Worm (Caenorhabditis elegans): ENCODE results near the gene F28G4.4.

The F28G4.4 gene

ce11 chrV:16285794-16286193 lies at the start of gene F28G4.4:
TSS of gene F28G4.4 (minus strand) at chrV:16285894.
- no peak for TF ChIP-seq ztf-11 (tag; optimal IDR thresholded peaks at IDR 0.05)
- TF ChIP-seq C04F5.9 (tag; optimal IDR thresholded peaks at IDR 0.05), result no peak
- no peak for TF ChIP-seq lsy-2 (tag; optimal IDR thresholded peaks at IDR 0.05)
- no peak for TF ChIP-seq mab-9 (GFP tag; IDR thresholded peaks at IDR 0.05)
- TF ChIP-seq xbp-1 (tag; optimal IDR thresholded peaks at IDR 0.05), result no peak
- TF ChIP-seq elt-2 (tag; optimal IDR thresholded peaks at IDR 0.05), result no peak
- TF ChIP-seq lin-15B (tag; optimal IDR thresholded peaks at IDR 0.05), result no peak
- no peak for TF ChIP-seq hpl-2 (GFP tag; optimal IDR thresholded peaks at IDR 0.05)
- no peak for TF ChIP-seq elt-3 (tag; optimal IDR thresholded peaks at IDR 0.05)
- no peak for TF ChIP-seq Y116A8C.19 (tag; optimal IDR thresholded peaks at IDR 0.05; ENCODE audit: borderline replicate concordance)
- TF ChIP-seq ceh-90 (tag; optimal IDR thresholded peaks at IDR 0.05), result no peak
- TF ChIP-seq irx-1 (tag; optimal IDR thresholded peaks at IDR 0.05), result no peak
- no peak for TF ChIP-seq mep-1 (tag; optimal IDR thresholded peaks at IDR 0.05)
- no peak for TF ChIP-seq hlh-4 (tag; optimal IDR thresholded peaks at IDR 0.05)

- TF ChIP-seq dpl-1 (GFP tag; optimal IDR thresholded peaks at IDR 0.05) (no peak), aha-1 (tag; optimal IDR thresholded peaks at IDR 0.05) (no peak), nhr-71 (tag; optimal IDR thresholded peaks at IDR 0.05) (no peak), mab-9 (GFP tag; IDR thresholded peaks at IDR 0.05) (no peak), skn-1 (tag; optimal IDR thresholded peaks at IDR 0.05) (no peak), nhr-11 (tag; optimal IDR thresholded peaks at IDR 0.05) (no peak), nhr-84 (tag; optimal IDR thresholded peaks at IDR 0.05) (no peak), swsn-7 (tag; optimal IDR thresholded peaks at IDR 0.05) (no peak), unc-30 (tag; optimal IDR thresholded peaks at IDR 0.05) (no peak), pax-3 (tag; optimal IDR thresholded peaks at IDR 0.05) (no peak), xbp-1 (tag; optimal IDR thresholded peaks at IDR 0.05) (no peak), ets-5 (GFP tag; IDR thresholded peaks at IDR 0.05) (no peak), ama-1 (optimal IDR thresholded peaks at IDR 0.05) (no peak), elt-3 (tag; optimal IDR thresholded peaks at IDR 0.05) (no peak), fos-1 (tag; optimal IDR thresholded peaks at IDR 0.05) (no peak)
Measured at ce11 chrV:16333412-16333811, 47.7 kb upstream of the F28G4.4 start, which contains the start of gene srh-167. TSS of gene srh-167 (plus strand) at chrV:16333712.

- TF ChIP-seq pax-3 (tag; optimal IDR thresholded peaks at IDR 0.05), result no peak
- no peak for TF ChIP-seq lin-13 (GFP tag; optimal IDR thresholded peaks at IDR 0.05)
- TF ChIP-seq zag-1 (tag; optimal IDR thresholded peaks at IDR 0.05), result no peak
- no peak for TF ChIP-seq rnt-1 (tag; optimal IDR thresholded peaks at IDR 0.05)
- no peak for TF ChIP-seq hlh-4 (tag; optimal IDR thresholded peaks at IDR 0.05)
- no peak for TF ChIP-seq unc-86 (tag; optimal IDR thresholded peaks at IDR 0.05)
- no peak for TF ChIP-seq snpc-4 (tag; optimal IDR thresholded peaks at IDR 0.05)
- TF ChIP-seq Y116A8C.19 (tag; optimal IDR thresholded peaks at IDR 0.05; ENCODE audit: borderline replicate concordance), result no peak
- TF ChIP-seq ceh-88 (GFP tag; IDR thresholded peaks at IDR 0.05), result no peak
- no peak for TF ChIP-seq aha-1 (tag; optimal IDR thresholded peaks at IDR 0.05)
- TF ChIP-seq nhr-90 (tag; optimal IDR thresholded peaks at IDR 0.05; ENCODE audit: poor library complexity), result no peak
Measured at ce11 chrV:16328849-16329248, 43.2 kb upstream of the F28G4.4 start, which contains the start of gene F57G8.7. TSS of gene F57G8.7 (plus strand) at chrV:16329149.

- no peak for TF ChIP-seq aha-1 (tag; optimal IDR thresholded peaks at IDR 0.05)
- TF ChIP-seq Y116A8C.19 (tag; optimal IDR thresholded peaks at IDR 0.05; ENCODE audit: borderline replicate concordance), result no peak
- no peak for TF ChIP-seq zag-1 (tag; optimal IDR thresholded peaks at IDR 0.05)
- TF ChIP-seq xbp-1 (tag; optimal IDR thresholded peaks at IDR 0.05), result no peak
- no peak for TF ChIP-seq dpl-1 (GFP tag; optimal IDR thresholded peaks at IDR 0.05)
- TF ChIP-seq F16B12.6 (tag; optimal IDR thresholded peaks at IDR 0.05), result no peak
- TF ChIP-seq pax-3 (tag; optimal IDR thresholded peaks at IDR 0.05), result no peak
- TF ChIP-seq nhr-85 (tag), result no peak
- TF ChIP-seq lir-3 (tag; optimal IDR thresholded peaks at IDR 0.05; ENCODE audit: poor library complexity), result no peak
- no peak for TF ChIP-seq fkh-10 (GFP tag; optimal IDR thresholded peaks at IDR 0.05)
- TF ChIP-seq mep-1 (tag; optimal IDR thresholded peaks at IDR 0.05), result no peak
- no peak for TF ChIP-seq C16A3.4 (tag; optimal IDR thresholded peaks at IDR 0.05)
- no peak for TF ChIP-seq lin-35 (GFP tag; optimal IDR thresholded peaks at IDR 0.05)
- no peak for TF ChIP-seq unc-130 (tag; optimal IDR thresholded peaks at IDR 0.05)
- no peak for TF ChIP-seq nhr-12 (tag; optimal IDR thresholded peaks at IDR 0.05)
Measured at ce11 chrV:16322155-16322554, 36.5 kb upstream of the F28G4.4 start.

All from whole organism, L1 larva.